Worm (Caenorhabditis elegans) whole organism, early embryonic: Measurements from ENCODE around the gene K07F5.16.

Experiments
- B0310.2 ChIP-seq: sonication (generic microtip); optimal IDR thresholded peaks from 2 replicates; lab custom pipeline; 2016; ENCODE audit warnings: mild to moderate bottlenecking, missing genetic modification characterization, missing compliant biosample characterization
- F13C5.2 ChIP-seq: sonication (generic microtip); optimal IDR thresholded peaks from 2 replicates; lab custom pipeline; 2017; ENCODE audit warnings: mild to moderate bottlenecking, missing genetic modification characterization, inconsistent platforms, missing compliant biosample characterization
- aly-1 ChIP-seq: sonication (generic microtip); optimal IDR thresholded peaks from 2 replicates; lab custom pipeline; 2016; ENCODE audit warnings: missing genetic modification characterization, missing compliant biosample characterization
- ama-1 ChIP-seq: fragments of 150-350 bp; optimal IDR thresholded peaks from 2 replicates; lab custom pipeline; 2014
- ceh-36 ChIP-seq: sonication (generic microtip); optimal IDR thresholded peaks from 2 replicates; lab custom pipeline; 2016; ENCODE audit warnings: missing genetic modification characterization, inconsistent platforms, missing compliant biosample characterization
- ets-7 ChIP-seq: sonication (generic microtip); optimal IDR thresholded peaks from 2 replicates; lab custom pipeline; 2016; ENCODE audit warnings: missing genotype, missing genetic modification characterization, missing compliant biosample characterization
- flt-1 ChIP-seq: fragments of 200-800 bp; sonication (Bioruptor generic); IDR thresholded peaks from 2 replicates; pipeline ENCODE4 v1.3.6; 2022; ENCODE audit warnings: missing genetic modification characterization, missing compliant biosample characterization
- hmg-4 ChIP-seq: fragments of 200-800 bp; sonication (Bioruptor generic); optimal IDR thresholded peaks from 2 replicates; lab custom pipeline; 2018; ENCODE audit warnings: mild to moderate bottlenecking, missing genetic modification characterization, missing compliant biosample characterization
- pes-1 ChIP-seq: fragments of 200-800 bp; sonication (Bioruptor generic); IDR thresholded peaks from 2 replicates; pipeline ENCODE4 v1.3.6; 2022; ENCODE audit warnings: missing genetic modification reagents, missing genetic modification characterization, missing compliant biosample characterization
- scrt-1 ChIP-seq: fragments of 200-800 bp; sonication (Bioruptor generic); IDR thresholded peaks from 2 replicates; pipeline ENCODE4 v1.3.6; 2022; ENCODE audit warnings: missing genetic modification characterization, missing compliant biosample characterization
- sea-1 ChIP-seq: fragments of 200-800 bp; sonication (Bioruptor generic); conservative IDR thresholded peaks from 2 replicates; pipeline ENCODE4 v1.3.6; 2022; ENCODE audit warnings: missing genetic modification characterization, missing compliant biosample characterization
- tbx-11 ChIP-seq: fragments of 200-800 bp; sonication (Bioruptor generic); IDR thresholded peaks from 2 replicates; pipeline ENCODE4 v1.3.6; 2022; ENCODE audit warnings: missing genetic modification characterization, missing compliant biosample characterization
- tra-4 ChIP-seq: sonication (generic microtip); optimal IDR thresholded peaks from 2 replicates; lab custom pipeline; 2017; ENCODE audit warnings: missing genetic modification characterization, missing compliant biosample characterization

ce11 chrIV:9899227-9899626 lies 35.3 kb downstream of the K07F5.16 start:
- TF ChIP-seq B0310.2 (tag; lab: Kevin White, UChicago) (no peak), pes-1 (GFP tag; lab: Robert Waterston, UW) (no peak), flt-1 (GFP tag; lab: Robert Waterston, UW) (no peak), sea-1 (GFP tag; lab: Robert Waterston, UW) (no peak), ama-1 (no peak), hmg-4 (GFP tag; lab: Kevin White, UChicago) (no peak), ets-7 (tag; lab: Kevin White, UChicago) (no peak), ceh-36 (tag; lab: Kevin White, UChicago) (no peak), F13C5.2 (tag; lab: Kevin White, UChicago) (no peak), tbx-11 (GFP tag; lab: Robert Waterston, UW) (no peak), aly-1 (tag; lab: Kevin White, UChicago) (no peak), tra-4 (tag; lab: Kevin White, UChicago) (no peak), scrt-1 (GFP tag; lab: Robert Waterston, UW) (no peak)
